Worm (Caenorhabditis elegans) whole organism, mixed stage, embryonic: ENCODE data around the gene T07H3.7.
A peak's percentile ranks its signal among the peaks of the same experiment; 100 is the strongest.
"Not testable (repeated sequence)": the region's sequence is repeated elsewhere in the genome, so short reads cannot be mapped to it uniquely, and the experiment has no call there.

Source experiments
- M03D4.4 ChIP-seq: sonication (generic microtip); optimal IDR thresholded peaks from 2 replicates; lab custom pipeline; 2017; ENCODE audit warnings: mild to moderate bottlenecking, missing genetic modification characterization, missing compliant biosample characterization
- bed-3 ChIP-seq: fragments of 200-800 bp; sonication (Bioruptor generic); optimal IDR thresholded peaks from 3 replicates; lab custom pipeline; 2018; ENCODE audit warnings: mild to moderate bottlenecking, missing genetic modification characterization, moderate library complexity, missing compliant biosample characterization
- ceh-39 ChIP-seq: fragments of 150-350 bp; optimal IDR thresholded peaks from 2 replicates; lab custom pipeline; 2014; ENCODE audit warnings: missing biosample characterization, missing genetic modification characterization
- ceh-43 ChIP-seq: fragments of 200-800 bp; sonication (Bioruptor generic); optimal IDR thresholded peaks from 2 replicates; lab custom pipeline; 2018; ENCODE audit warnings: mild to moderate bottlenecking, missing genetic modification characterization, moderate library complexity, missing compliant biosample characterization
- ces-1 ChIP-seq: fragments of 150-350 bp; optimal IDR thresholded peaks from 2 replicates; lab custom pipeline; 2014; ENCODE audit warnings: missing biosample characterization, missing genetic modification reagents, missing genetic modification characterization
- cnd-1 ChIP-seq: fragments of 200-800 bp; sonication (Bioruptor generic); optimal IDR thresholded peaks from 2 replicates; lab custom pipeline; 2018; ENCODE audit warnings: mild to moderate bottlenecking, missing genetic modification characterization, missing compliant biosample characterization
- drap-1 ChIP-seq: fragments of 200-800 bp; sonication (Bioruptor generic); optimal IDR thresholded peaks from 3 replicates; lab custom pipeline; 2018; ENCODE audit warnings: mild to moderate bottlenecking, missing genetic modification characterization, missing compliant biosample characterization
- elt-1 ChIP-seq: sonication (generic microtip); optimal IDR thresholded peaks from 2 replicates; lab custom pipeline; 2017; ENCODE audit warnings: missing genetic modification characterization, mild to moderate bottlenecking, missing compliant biosample characterization, antibody characterized with exemption, moderate library complexity, borderline replicate concordance; ENCODE audit not compliant: insufficient read depth
- elt-3 ChIP-seq: fragments of 150-350 bp; optimal IDR thresholded peaks from 2 replicates; lab custom pipeline; 2014; ENCODE audit warnings: missing biosample characterization, missing genetic modification characterization
- flh-1 ChIP-seq: fragments of 200-800 bp; sonication (Bioruptor generic); optimal IDR thresholded peaks from 2 replicates; lab custom pipeline; 2018; ENCODE audit warnings: mild to moderate bottlenecking, missing genetic modification characterization, moderate library complexity, missing compliant biosample characterization
- ham-2 ChIP-seq: fragments of 200-800 bp; sonication (Bioruptor generic); optimal IDR thresholded peaks from 2 replicates; lab custom pipeline; 2018; ENCODE audit warnings: mild to moderate bottlenecking, missing genetic modification characterization, missing compliant biosample characterization
- lin-13 ChIP-seq: fragments of 150-350 bp; optimal IDR thresholded peaks from 2 replicates; lab custom pipeline; 2014; ENCODE audit warnings: missing biosample characterization, missing genetic modification characterization
- lin-32 ChIP-seq: fragments of 200-800 bp; sonication (Bioruptor generic); optimal IDR thresholded peaks from 2 replicates; lab custom pipeline; 2018; ENCODE audit warnings: mild to moderate bottlenecking, missing genetic modification characterization, missing compliant biosample characterization
- lsy-2 ChIP-seq: fragments of 150-350 bp; optimal IDR thresholded peaks from 2 replicates; lab custom pipeline; 2014; ENCODE audit warnings: missing biosample characterization, missing genetic modification characterization
- mab-5 ChIP-seq: fragments of 150-350 bp; optimal IDR thresholded peaks from 2 replicates; lab custom pipeline; 2014; ENCODE audit warnings: missing biosample characterization, missing genetic modification characterization
- mep-1 ChIP-seq: fragments of 150-350 bp; optimal IDR thresholded peaks from 2 replicates; lab custom pipeline; 2017; ENCODE audit warnings: missing biosample characterization, missing genetic modification reagents, missing genetic modification characterization, inconsistent platforms
- nhr-12 ChIP-seq: fragments of 150-350 bp; optimal IDR thresholded peaks from 2 replicates; lab custom pipeline; 2014; ENCODE audit warnings: missing biosample characterization, missing genetic modification characterization
- nhr-2 ChIP-seq: fragments of 150-350 bp; optimal IDR thresholded peaks from 2 replicates; lab custom pipeline; 2014; ENCODE audit warnings: missing biosample characterization, missing genetic modification characterization
- nhr-237 ChIP-seq: fragments of 150-350 bp; optimal IDR thresholded peaks from 2 replicates; lab custom pipeline; 2014; ENCODE audit warnings: missing biosample characterization, missing genetic modification characterization
- nhr-28 ChIP-seq: fragments of 150-350 bp; optimal IDR thresholded peaks from 2 replicates; lab custom pipeline; 2014; ENCODE audit warnings: missing biosample characterization, missing genetic modification characterization
- pha-4 ChIP-seq: fragments of 150-350 bp; optimal IDR thresholded peaks from 2 replicates; lab custom pipeline; 2018; ENCODE audit warnings: missing biosample characterization, missing genetic modification reagents, missing genetic modification characterization
- sem-2 ChIP-seq: fragments of 200-800 bp; sonication (Bioruptor generic); optimal IDR thresholded peaks from 2 replicates; lab custom pipeline; 2018; ENCODE audit warnings: mild to moderate bottlenecking, missing genetic modification characterization, missing compliant biosample characterization
- snpc-4 ChIP-seq: fragments of 150-350 bp; optimal IDR thresholded peaks from 2 replicates; lab custom pipeline; 2014; ENCODE audit warnings: missing biosample characterization, missing genetic modification characterization
- sptf-1 ChIP-seq: sonication (generic microtip); optimal IDR thresholded peaks from 2 replicates; lab custom pipeline; 2017; ENCODE audit warnings: mild to moderate bottlenecking, missing genetic modification characterization, moderate library complexity, missing compliant biosample characterization
- unc-120 ChIP-seq: sonication (generic microtip); optimal IDR thresholded peaks from 2 replicates; lab custom pipeline; 2017; ENCODE audit warnings: missing genetic modification characterization, missing compliant biosample characterization; ENCODE audit not compliant: poor library complexity, severe bottlenecking
- unc-39 ChIP-seq: fragments of 150-350 bp; optimal IDR thresholded peaks from 2 replicates; lab custom pipeline; 2014; ENCODE audit warnings: missing biosample characterization, missing genetic modification characterization
- unc-62 ChIP-seq: fragments of 150-350 bp; optimal IDR thresholded peaks from 2 replicates; lab custom pipeline; 2014; ENCODE audit warnings: missing biosample characterization, missing genetic modification reagents, missing genetic modification characterization
- ztf-11 ChIP-seq: fragments of 150-350 bp; optimal IDR thresholded peaks from 2 replicates; lab custom pipeline; 2014; ENCODE audit warnings: missing biosample characterization, missing genetic modification characterization

Gene T07H3.7

ce11 chrII:1560839-1561238, 28.9 kb downstream of the T07H3.7 start:
- TF ChIP-seq unc-120 (tag; lab: Kevin White, UChicago) (no peak), pha-4 (tag; lab: Kevin White, UChicago) (no peak), sptf-1 (tag; lab: Kevin White, UChicago) (no peak), mab-5 (tag; lab: Kevin White, UChicago) (no peak), bed-3 (no peak), snpc-4 (tag; lab: Kevin White, UChicago) (no peak), nhr-2 (tag; lab: Kevin White, UChicago) (no peak), unc-62 (GFP tag; lab: Kevin White, UChicago) (no peak), ztf-11 (tag; lab: Kevin White, UChicago) (no peak), nhr-237 (tag; lab: Kevin White, UChicago) (no peak), lin-32 (GFP tag; lab: Kevin White, UChicago) (no peak), nhr-12 (no peak), ceh-39 (tag; lab: Kevin White, UChicago) (no peak), cnd-1 (tag; lab: Kevin White, UChicago) (no peak)

DNA sequence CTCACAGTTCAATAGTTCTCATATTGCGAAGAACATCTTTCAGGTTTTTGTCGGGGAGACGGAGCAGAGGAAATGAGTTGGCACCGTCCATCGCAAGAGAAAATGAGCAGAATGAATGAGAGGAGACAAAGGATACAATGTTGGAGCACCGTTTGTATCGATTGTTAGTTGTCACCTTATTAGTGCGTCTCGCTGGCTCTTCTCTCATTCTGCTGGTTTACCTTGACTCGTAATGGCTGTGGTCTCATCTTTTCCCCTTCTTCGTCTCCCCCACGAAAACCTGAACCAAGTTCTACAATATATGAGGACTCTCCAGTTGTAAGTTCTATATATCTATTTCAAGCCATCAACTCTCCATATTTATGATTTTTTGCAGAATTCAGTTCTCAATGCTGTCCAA, 33.5 kb downstream of the T07H3.7 start, which contains the start of the genes fbxb-54 and fbxb-50:
TSS of gene fbxb-54 (minus strand) at position 101 of the 400 bp plus-strand sequence.
TSS of gene fbxb-50 (plus strand) at position 227 of the 400 bp plus-strand sequence.
- TF ChIP-seq nhr-237 (tag; lab: Kevin White, UChicago); lin-13; flh-1: not testable (repeated sequence)

DNA sequence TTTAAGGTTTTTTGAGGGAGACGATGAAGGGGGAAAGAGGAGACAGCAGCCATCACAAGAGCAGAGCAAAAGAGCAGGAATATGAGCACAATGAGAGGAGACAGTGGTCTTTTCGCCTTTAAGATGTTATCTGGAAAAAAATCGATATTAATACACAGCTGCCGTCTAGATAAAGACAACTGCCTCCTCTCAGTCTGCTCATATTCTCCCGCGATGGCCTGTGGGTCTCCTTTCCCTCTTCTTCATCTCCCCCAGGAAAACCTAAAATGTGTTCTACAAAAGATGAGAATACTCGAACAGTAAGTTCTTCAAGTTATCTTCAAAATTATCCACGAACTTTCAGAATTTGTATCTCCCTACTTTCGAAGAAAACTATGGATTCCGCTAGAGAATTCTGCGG, 39.2 kb downstream of the T07H3.7 start, which contains the start of the genes fbxb-52 and fbxb-51:
TSS of gene fbxb-52 (minus strand) at position 101 of the 400 bp plus-strand sequence.
TSS of gene fbxb-51 (plus strand) at position 212 of the 400 bp plus-strand sequence.
- TF ChIP-seq lsy-2 (no peak), ceh-39 (tag; lab: Kevin White, UChicago) (no peak), M03D4.4 (tag; lab: Kevin White, UChicago) (no peak), sptf-1 (tag; lab: Kevin White, UChicago) (no peak), ces-1 (GFP tag; lab: Kevin White, UChicago) (no peak), ceh-43 (GFP tag; lab: Kevin White, UChicago) (no peak), unc-62 (GFP tag; lab: Kevin White, UChicago) (no peak), bed-3 (no peak)

DNA sequence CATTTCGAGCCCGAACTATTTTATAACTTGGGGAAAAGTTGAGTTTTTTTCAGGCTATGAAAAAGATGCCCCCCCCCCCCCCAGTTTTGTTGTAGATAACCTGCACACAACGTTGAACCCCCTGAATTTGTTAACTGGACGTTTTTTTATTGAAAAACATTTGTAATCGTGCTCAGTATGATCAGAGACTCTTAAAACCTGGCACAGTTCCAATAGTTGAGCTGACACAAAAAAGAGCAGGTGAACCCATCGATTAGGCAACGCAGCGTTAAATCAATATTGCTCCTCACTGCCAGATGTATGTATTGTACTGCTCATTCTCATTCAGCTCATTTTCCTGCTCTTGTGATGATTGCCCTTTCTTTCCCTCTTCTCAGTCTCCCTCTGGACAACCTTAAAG, 44.1 kb downstream of the T07H3.7 start, which contains the start of gene K05F6.12:
TSS of gene K05F6.12 (plus strand) at position 301 of the 400 bp plus-strand sequence.
- no peak for TF ChIP-seq elt-1 (tag; lab: Kevin White, UChicago)
- no peak for TF ChIP-seq sptf-1 (tag; lab: Kevin White, UChicago)
- TF ChIP-seq elt-3 = no peak
- TF ChIP-seq sem-2 = no peak
- no peak for TF ChIP-seq nhr-2 (tag; lab: Kevin White, UChicago)
- no peak for TF ChIP-seq nhr-28 (tag; lab: Kevin White, UChicago)
- no peak for TF ChIP-seq M03D4.4 (tag; lab: Kevin White, UChicago)
- no peak for TF ChIP-seq ztf-11 (tag; lab: Kevin White, UChicago)
- no peak for TF ChIP-seq drap-1 (GFP tag; lab: Kevin White, UChicago)
- TF ChIP-seq lin-32 (GFP tag; lab: Kevin White, UChicago) = no peak
- no peak for TF ChIP-seq ham-2

DNA sequence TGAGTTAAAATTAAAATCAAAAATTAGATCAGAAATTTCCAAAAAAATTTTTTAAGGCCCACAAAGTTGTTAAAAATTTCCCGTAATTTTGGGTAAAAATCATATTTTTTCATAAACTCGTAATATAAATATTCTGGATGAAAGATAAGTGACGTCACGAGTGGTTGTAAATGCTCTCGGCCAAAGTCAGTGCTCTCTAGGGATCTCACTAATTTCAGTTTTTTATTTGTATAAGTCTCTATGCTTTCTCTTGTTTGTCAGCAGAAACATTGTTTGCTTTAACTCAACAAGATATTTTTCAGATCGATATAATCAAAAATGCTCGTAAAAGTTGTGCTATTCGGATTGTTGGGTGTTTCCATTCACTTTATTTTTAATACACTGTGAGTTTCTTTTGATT, 46.6 kb downstream of the T07H3.7 start, which contains the start of gene K05F6.4:
TSS of gene K05F6.4 (plus strand) at position 301 of the 400 bp plus-strand sequence.
- not testable (repeated sequence) for TF ChIP-seq mab-5, ceh-39, nhr-28 (tag; lab: Kevin White, UChicago)

DNA sequence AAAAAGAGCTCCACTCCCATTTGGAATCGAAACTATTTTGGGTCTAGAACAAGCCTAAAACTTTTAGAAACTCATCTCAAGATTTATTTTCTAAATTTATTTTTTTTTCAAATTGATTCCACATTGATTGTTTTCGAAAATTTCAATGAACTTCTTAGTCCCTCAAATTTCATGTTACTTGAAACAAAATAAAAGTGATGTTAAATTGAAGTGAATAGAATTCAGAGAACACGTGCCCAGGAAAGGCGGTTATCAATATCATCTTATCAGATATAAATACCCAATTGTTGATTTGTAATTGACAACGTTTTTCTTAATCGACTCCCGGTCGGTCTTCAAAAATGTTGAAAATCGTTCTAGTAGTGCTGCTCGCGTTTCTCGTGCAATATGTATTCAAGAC, 49.1 kb downstream of the T07H3.7 start, which contains the start of gene poml-4:
TSS of gene poml-4 (plus strand) at position 301 of the 400 bp plus-strand sequence.
- TF ChIP-seq nhr-28 (tag; lab: Kevin White, UChicago); nhr-2 (tag; lab: Kevin White, UChicago); sem-2: not testable (repeated sequence)

- TF ChIP-seq cnd-1 (tag; lab: Kevin White, UChicago) = peak; percentile 34
- TF ChIP-seq mep-1 = no peak
- TF ChIP-seq unc-39 (tag; lab: Kevin White, UChicago) = no peak
- TF ChIP-seq, all 35 proteins: peak for 1
Measured at ce11 chrII:1538589-1538988, 51.2 kb downstream of the T07H3.7 start, which contains the start of gene fbxb-44. Gene fbxb-44, plus strand, starts transcription at chrII:1538889.
